Worm (Caenorhabditis elegans) whole organism, L1 larva: ENCODE results near the gene F57H12.5.

Source experiments
- aly-2 ChIP-seq: fragments of 150-350 bp; optimal IDR thresholded peaks from 2 replicates; lab custom pipeline; 2014; ENCODE audit warnings: missing biosample characterization, missing genetic modification characterization
- elt-3 ChIP-seq, 6 experiments: fragments of 150-350 bp in 1 of 6; sonication (generic microtip); optimal IDR thresholded peaks; 2 replicates each; lab custom pipeline; 2017 to 2018; ENCODE audit warnings: missing biosample characterization in 6 of 6, missing genetic modification characterization in 6 of 6, inconsistent platforms in 1 of 6
- grh-1 ChIP-seq: fragments of 200-800 bp; sonication (Bioruptor generic); IDR thresholded peaks from 2 replicates; pipeline ENCODE4 v1.3.6; 2022; ENCODE audit warnings: missing genetic modification reagents, missing genetic modification characterization, missing compliant biosample characterization
- lin-14 ChIP-seq: fragments of 200-800 bp; sonication (Bioruptor generic); optimal IDR thresholded peaks from 2 replicates; lab custom pipeline; 2018; ENCODE audit warnings: mild to moderate bottlenecking, missing genetic modification characterization, moderate library complexity, missing compliant biosample characterization
- lin-39 ChIP-seq: fragments of 150-350 bp; optimal IDR thresholded peaks from 2 replicates; lab custom pipeline; 2014; ENCODE audit warnings: missing biosample characterization, missing genetic modification reagents, missing genetic modification characterization
- nhr-20 ChIP-seq: sonication (generic microtip); optimal IDR thresholded peaks from 2 replicates; lab custom pipeline; 2016; ENCODE audit warnings: mild to moderate bottlenecking, missing genetic modification characterization, missing compliant biosample characterization
- pax-3 ChIP-seq: fragments of 200-800 bp; sonication (Bioruptor generic); optimal IDR thresholded peaks from 2 replicates; lab custom pipeline; 2018; ENCODE audit warnings: mild to moderate bottlenecking, missing genetic modification characterization, moderate library complexity, missing compliant biosample characterization
- pqm-1 ChIP-seq: sonication (generic microtip); optimal IDR thresholded peaks from 3 replicates; lab custom pipeline; 2017; ENCODE audit warnings: missing biosample characterization, missing genetic modification characterization
- skn-1 ChIP-seq: fragments of 150-350 bp; optimal IDR thresholded peaks from 2 replicates; lab custom pipeline; 2014; ENCODE audit warnings: missing biosample characterization, missing genetic modification characterization
- tbx-2 ChIP-seq: sonication (generic microtip); optimal IDR thresholded peaks from 2 replicates; lab custom pipeline; 2016; ENCODE audit warnings: missing genetic modification characterization, missing compliant biosample characterization
- unc-130 ChIP-seq: fragments of 150-350 bp; optimal IDR thresholded peaks from 2 replicates; lab custom pipeline; 2017; ENCODE audit warnings: missing biosample characterization, missing genetic modification characterization, inconsistent platforms
- unc-62 ChIP-seq: fragments of 150-350 bp; optimal IDR thresholded peaks from 2 replicates; lab custom pipeline; 2014; ENCODE audit warnings: missing biosample characterization, missing genetic modification reagents, missing genetic modification characterization
- ztf-11 ChIP-seq, 2 experiments: sonication (generic microtip); optimal IDR thresholded peaks; 2 replicates each; lab custom pipeline; 2016 to 2017; ENCODE audit warnings: missing genetic modification characterization in 2 of 2, missing biosample characterization in 1 of 2, missing compliant biosample characterization in 1 of 2

- TF ChIP-seq lin-14 (GFP tag; lab: Kevin White, UChicago) (no peak), nhr-20 (tag; lab: Kevin White, UChicago) (no peak), aly-2 (tag; lab: Kevin White, UChicago) (no peak), unc-62 (no peak), grh-1 (GFP tag; lab: Robert Waterston, UW) (no peak), skn-1 (tag; lab: Kevin White, UChicago) (no peak), pax-3 (tag; lab: Kevin White, UChicago) (no peak), pqm-1 (tag; lab: Kevin White, UChicago) (no peak), tbx-2 (tag; lab: Kevin White, UChicago) (no peak), elt-3 (tag; optimal IDR thresholded peaks at IDR 0.05; lab: Kevin White, UChicago) (no peak), ztf-11 (tag; optimal IDR thresholded peaks at IDR 0.05; lab: Kevin White, UChicago) (no peak), lin-39 (tag; lab: Kevin White, UChicago) (no peak), unc-130 (tag; lab: Kevin White, UChicago) (no peak)
Measured at ce11 chrIV:8010521-8010920, 43.4 kb downstream of the F57H12.5 start.
